Worm (Caenorhabditis elegans): Measurements from ENCODE around the gene F02H6.3.

The F02H6.3 gene

DNA sequence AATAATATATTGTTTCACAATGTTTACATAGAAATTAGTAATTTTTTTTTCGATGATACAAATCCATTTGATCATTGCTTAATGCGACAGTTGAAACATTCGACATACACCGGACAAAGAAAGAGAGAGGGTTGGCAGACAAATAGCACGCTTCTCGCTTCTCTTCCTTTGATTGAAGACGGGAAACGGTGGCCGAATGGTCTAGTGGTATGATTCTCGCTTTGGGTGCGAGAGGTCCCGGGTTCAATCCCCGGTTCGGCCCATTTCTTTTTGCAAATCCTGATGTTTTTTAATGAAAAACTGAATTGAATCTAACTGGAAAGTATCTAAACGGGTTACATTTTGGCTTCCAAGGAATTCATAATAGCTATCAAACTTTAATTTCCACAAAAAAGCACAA is 21.7 kb downstream of the F02H6.3 start:
- no peak for TF ChIP-seq ceh-22 (tag; optimal IDR thresholded peaks at IDR 0.05)
- TF ChIP-seq rnt-1 (tag; optimal IDR thresholded peaks at IDR 0.05): no peak
- peak; percentile 23 for TF ChIP-seq tbx-2 (tag; optimal IDR thresholded peaks at IDR 0.05)
- TF ChIP-seq C38D4.7 (GFP tag; optimal IDR thresholded peaks at IDR 0.05): peak; percentile 1
- TF ChIP-seq ceh-2 (tag; optimal IDR thresholded peaks at IDR 0.05): no peak
- no peak for TF ChIP-seq hlh-6 (tag; optimal IDR thresholded peaks at IDR 0.05)
- no peak for TF ChIP-seq ceh-30 (tag; optimal IDR thresholded peaks at IDR 0.05)
- TF ChIP-seq hlh-15 (tag; optimal IDR thresholded peaks at IDR 0.05): peak; percentile 15
- peak; percentile 0 for TF ChIP-seq elt-2 (tag; optimal IDR thresholded peaks at IDR 0.05)
- TF ChIP-seq hlh-8 (tag; optimal IDR thresholded peaks at IDR 0.05): no peak
- TF ChIP-seq hlh-13 (GFP tag; optimal IDR thresholded peaks at IDR 0.05): peak; percentile 2
- TF ChIP-seq pqm-1 (tag; optimal IDR thresholded peaks at IDR 0.05): no peak
- 0 out of 2 replicates have a peak, but pooled peaks have one; percentile 21 for TF ChIP-seq ceh-45 (GFP tag; IDR thresholded peaks at IDR 0.05)
- TF ChIP-seq ceh-9 (tag; optimal IDR thresholded peaks at IDR 0.05): no peak
- peak; percentile 3 for TF ChIP-seq syd-9 (tag; optimal IDR thresholded peaks at IDR 0.05)
- TF ChIP-seq odd-2 (tag; optimal IDR thresholded peaks at IDR 0.05): no peak
- no peak for TF ChIP-seq ceh-34 (tag; optimal IDR thresholded peaks at IDR 0.05)
- TF ChIP-seq npax-4 (tag; optimal IDR thresholded peaks at IDR 0.05): no peak
- no peak for TF ChIP-seq pha-2 (tag; optimal IDR thresholded peaks at IDR 0.05)
- peak; percentile 30 for TF ChIP-seq K09A11.1 (tag; optimal IDR thresholded peaks at IDR 0.05; ENCODE audit: insufficient read depth)
- no peak for TF ChIP-seq ceh-48 (tag; optimal IDR thresholded peaks at IDR 0.05)
- peak; percentile 11 for TF ChIP-seq nhr-232 (tag; optimal IDR thresholded peaks at IDR 0.05)
- TF ChIP-seq che-1 (tag; optimal IDR thresholded peaks at IDR 0.05): peak; percentile 17
- TF ChIP-seq ama-1 (optimal IDR thresholded peaks at IDR 0.05): no peak
- peak; percentile 36 for TF ChIP-seq gmeb-2 (tag; optimal IDR thresholded peaks at IDR 0.05)
- TF ChIP-seq nfya-1 (tag; optimal IDR thresholded peaks at IDR 0.05): peak; percentile 4
- TF ChIP-seq sox-2 (GFP tag; IDR thresholded peaks at IDR 0.05): no peak
- no peak for TF ChIP-seq lin-11 (tag; optimal IDR thresholded peaks at IDR 0.05)
- TF ChIP-seq ets-4 (tag; optimal IDR thresholded peaks at IDR 0.05): no peak
- no peak for TF ChIP-seq ztf-16 (tag; optimal IDR thresholded peaks at IDR 0.05)

DNA sequence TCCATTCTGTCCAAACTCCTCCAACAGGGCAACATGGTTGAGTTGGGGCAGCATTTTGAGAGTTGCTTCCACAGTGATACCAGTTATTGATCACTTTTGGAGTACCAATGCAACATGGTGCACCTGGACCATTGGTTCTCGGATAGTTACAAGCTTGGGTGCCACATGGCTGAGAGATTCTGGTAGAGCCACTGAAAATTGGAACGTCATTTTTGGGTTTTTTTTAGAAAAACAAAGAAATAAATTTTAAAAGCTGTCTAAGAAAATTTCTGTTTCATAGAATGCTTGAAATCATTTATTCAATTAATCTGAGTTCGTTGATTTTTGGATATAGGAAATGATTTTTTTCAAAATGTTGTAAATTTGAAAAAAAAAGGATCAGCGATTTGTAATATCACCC is 23.9 kb downstream of the F02H6.3 start:
- TF ChIP-seq rnt-1 (tag; optimal IDR thresholded peaks at IDR 0.05) (no peak), sox-4 (tag; optimal IDR thresholded peaks at IDR 0.05) (no peak), fkh-6 (tag; optimal IDR thresholded peaks at IDR 0.05) (no peak), elt-4 (tag; optimal IDR thresholded peaks at IDR 0.05) (no peak), hlh-6 (tag; optimal IDR thresholded peaks at IDR 0.05) (no peak), hlh-30 (tag; optimal IDR thresholded peaks at IDR 0.05; ENCODE audit: insufficient read depth) (no peak)

DNA sequence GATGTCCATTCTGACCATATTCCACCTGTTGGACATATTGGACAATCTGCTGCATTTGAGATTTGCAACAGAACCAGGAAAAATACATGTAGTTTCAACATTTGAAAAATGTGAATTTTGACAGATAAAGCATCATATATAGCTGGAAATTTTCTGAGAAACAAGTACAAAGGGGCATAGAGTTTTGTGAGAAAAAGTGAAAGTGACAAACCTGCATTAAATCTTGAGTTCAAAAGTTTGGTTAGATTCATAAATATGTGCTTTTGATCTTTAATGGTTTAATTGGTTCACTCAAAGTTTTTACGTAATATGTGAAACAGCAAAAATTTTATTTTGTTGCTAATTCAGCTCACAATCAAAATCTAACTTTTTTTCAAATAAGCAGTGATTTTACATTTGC is 24.8 kb downstream of the F02H6.3 start, which contains the start of gene F02H6.7:
TSS of gene F02H6.7 (minus strand) at position 101 of the 400 bp plus-strand sequence.
- no peak for TF ChIP-seq hlh-30 (tag; optimal IDR thresholded peaks at IDR 0.05; ENCODE audit: insufficient read depth)
- TF ChIP-seq che-1 (tag; optimal IDR thresholded peaks at IDR 0.05): no peak
- TF ChIP-seq zip-5 (tag; optimal IDR thresholded peaks at IDR 0.05): no peak
- TF ChIP-seq eyg-1 (tag; optimal IDR thresholded peaks at IDR 0.05): no peak
- TF ChIP-seq F13H6.1 (tag; optimal IDR thresholded peaks at IDR 0.05): no peak
- no peak for TF ChIP-seq ceh-9 (tag; optimal IDR thresholded peaks at IDR 0.05)
- TF ChIP-seq ceh-2 (tag; optimal IDR thresholded peaks at IDR 0.05): no peak

DNA sequence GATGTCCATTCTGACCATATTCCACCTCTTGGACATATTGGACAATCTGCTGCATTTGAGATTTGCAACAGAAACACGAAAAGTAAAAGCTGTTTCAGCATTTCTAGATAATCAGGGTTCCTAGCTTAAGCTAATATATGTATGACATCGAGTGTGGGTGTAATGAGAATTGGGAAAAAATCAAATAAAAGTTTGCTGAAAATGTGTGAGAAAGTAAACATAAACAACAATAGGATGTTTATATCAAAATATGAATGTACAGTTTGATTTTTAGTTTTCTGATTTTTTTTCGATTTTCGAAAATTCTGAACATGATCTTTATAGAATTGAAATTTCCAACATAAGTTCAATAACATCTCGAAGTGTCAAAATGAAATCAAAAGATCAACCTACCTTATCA is 27.6 kb downstream of the F02H6.3 start, which contains the start of gene F02H6.6:
TSS of gene F02H6.6 (minus strand) at position 101 of the 400 bp plus-strand sequence.
- no peak for TF ChIP-seq sdc-2 (tag; optimal IDR thresholded peaks at IDR 0.05)
